Worm (Caenorhabditis elegans) whole organism, early embryonic: Measurements from ENCODE around the gene mthf-1.

Experiments used
- F13C5.2 ChIP-seq: sonication (generic microtip); optimal IDR thresholded peaks from 2 replicates; lab custom pipeline; 2017; ENCODE audit warnings: mild to moderate bottlenecking, missing genetic modification characterization, inconsistent platforms, missing compliant biosample characterization
- ceh-13 ChIP-seq: fragments of 200-800 bp; sonication (Bioruptor generic); optimal IDR thresholded peaks from 2 replicates; lab custom pipeline; 2018; ENCODE audit warnings: mild to moderate bottlenecking, missing genetic modification characterization, missing compliant biosample characterization
- ets-7 ChIP-seq: sonication (generic microtip); optimal IDR thresholded peaks from 2 replicates; lab custom pipeline; 2016; ENCODE audit warnings: missing genotype, missing genetic modification characterization, missing compliant biosample characterization
- flt-1 ChIP-seq: fragments of 200-800 bp; sonication (Bioruptor generic); IDR thresholded peaks from 2 replicates; pipeline ENCODE4 v1.3.6; 2022; ENCODE audit warnings: missing genetic modification characterization, missing compliant biosample characterization
- pes-1 ChIP-seq: fragments of 200-800 bp; sonication (Bioruptor generic); IDR thresholded peaks from 2 replicates; pipeline ENCODE4 v1.3.6; 2022; ENCODE audit warnings: missing genetic modification reagents, missing genetic modification characterization, missing compliant biosample characterization
- tbx-11 ChIP-seq: fragments of 200-800 bp; sonication (Bioruptor generic); IDR thresholded peaks from 2 replicates; pipeline ENCODE4 v1.3.6; 2022; ENCODE audit warnings: missing genetic modification characterization, missing compliant biosample characterization

DNA sequence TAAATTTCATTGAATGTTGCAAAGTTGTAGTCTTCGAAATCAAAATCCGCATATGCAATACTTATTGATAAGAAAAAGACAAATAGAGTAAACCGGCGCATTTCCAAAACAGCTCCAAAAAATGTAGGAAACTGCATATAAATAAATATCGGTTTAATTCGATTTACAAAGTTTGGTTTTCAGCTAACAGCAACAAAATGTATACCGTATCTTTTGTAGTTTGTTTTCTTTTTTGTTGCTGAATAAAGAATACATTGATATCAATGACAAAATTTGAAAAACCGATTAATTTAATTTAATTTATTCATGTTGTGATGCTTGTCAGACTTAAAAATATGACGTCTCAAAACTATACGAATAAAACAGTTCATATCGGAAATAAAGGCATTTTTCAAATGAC lies 16.2 kb downstream of the mthf-1 start, which contains the start of gene B0228.8:
- TF ChIP-seq tbx-11 (GFP tag; lab: Robert Waterston, UW) (no peak), flt-1 (GFP tag; lab: Robert Waterston, UW) (no peak), pes-1 (GFP tag; lab: Robert Waterston, UW) (no peak), ets-7 (tag; lab: Kevin White, UChicago) (no peak), ceh-13 (no peak), F13C5.2 (tag; lab: Kevin White, UChicago) (no peak)
